Worm (Caenorhabditis elegans) whole organism, mixed stage, embryonic: ENCODE data around the gene F57C12.2.

Source experiments
- M03D4.4 ChIP-seq: sonication (generic microtip); optimal IDR thresholded peaks from 2 replicates; lab custom pipeline; 2017; ENCODE audit warnings: mild to moderate bottlenecking, missing genetic modification characterization, missing compliant biosample characterization
- bed-3 ChIP-seq: fragments of 200-800 bp; sonication (Bioruptor generic); optimal IDR thresholded peaks from 3 replicates; lab custom pipeline; 2018; ENCODE audit warnings: mild to moderate bottlenecking, missing genetic modification characterization, moderate library complexity, missing compliant biosample characterization
- blmp-1 ChIP-seq: fragments of 150-350 bp; optimal IDR thresholded peaks from 2 replicates; lab custom pipeline; 2014; ENCODE audit warnings: missing biosample characterization, missing genetic modification characterization
- ceh-39 ChIP-seq: fragments of 150-350 bp; optimal IDR thresholded peaks from 2 replicates; lab custom pipeline; 2014; ENCODE audit warnings: missing biosample characterization, missing genetic modification characterization
- ceh-83 ChIP-seq: fragments of 200-800 bp; sonication (Bioruptor generic); optimal IDR thresholded peaks from 2 replicates; lab custom pipeline; 2018; ENCODE audit warnings: mild to moderate bottlenecking, missing genetic modification characterization, missing compliant biosample characterization
- ces-1 ChIP-seq: fragments of 150-350 bp; optimal IDR thresholded peaks from 2 replicates; lab custom pipeline; 2014; ENCODE audit warnings: missing biosample characterization, missing genetic modification reagents, missing genetic modification characterization
- elt-1 ChIP-seq: sonication (generic microtip); optimal IDR thresholded peaks from 2 replicates; lab custom pipeline; 2017; ENCODE audit warnings: missing genetic modification characterization, mild to moderate bottlenecking, missing compliant biosample characterization, antibody characterized with exemption, moderate library complexity, borderline replicate concordance; ENCODE audit not compliant: insufficient read depth
- elt-3 ChIP-seq: fragments of 150-350 bp; optimal IDR thresholded peaks from 2 replicates; lab custom pipeline; 2014; ENCODE audit warnings: missing biosample characterization, missing genetic modification characterization
- flh-1 ChIP-seq: fragments of 200-800 bp; sonication (Bioruptor generic); optimal IDR thresholded peaks from 2 replicates; lab custom pipeline; 2018; ENCODE audit warnings: mild to moderate bottlenecking, missing genetic modification characterization, moderate library complexity, missing compliant biosample characterization
- ham-2 ChIP-seq: fragments of 200-800 bp; sonication (Bioruptor generic); optimal IDR thresholded peaks from 2 replicates; lab custom pipeline; 2018; ENCODE audit warnings: mild to moderate bottlenecking, missing genetic modification characterization, missing compliant biosample characterization
- hlh-1 ChIP-seq: fragments of 150-350 bp; optimal IDR thresholded peaks from 2 replicates; lab custom pipeline; 2014; ENCODE audit warnings: missing biosample characterization, missing genetic modification reagents, missing genetic modification characterization
- lin-13 ChIP-seq: fragments of 150-350 bp; optimal IDR thresholded peaks from 2 replicates; lab custom pipeline; 2014; ENCODE audit warnings: missing biosample characterization, missing genetic modification characterization
- lin-32 ChIP-seq: fragments of 200-800 bp; sonication (Bioruptor generic); optimal IDR thresholded peaks from 2 replicates; lab custom pipeline; 2018; ENCODE audit warnings: mild to moderate bottlenecking, missing genetic modification characterization, missing compliant biosample characterization
- lsy-2 ChIP-seq: fragments of 150-350 bp; optimal IDR thresholded peaks from 2 replicates; lab custom pipeline; 2014; ENCODE audit warnings: missing biosample characterization, missing genetic modification characterization
- mab-5 ChIP-seq: fragments of 150-350 bp; optimal IDR thresholded peaks from 2 replicates; lab custom pipeline; 2014; ENCODE audit warnings: missing biosample characterization, missing genetic modification characterization
- mep-1 ChIP-seq: fragments of 150-350 bp; optimal IDR thresholded peaks from 2 replicates; lab custom pipeline; 2017; ENCODE audit warnings: missing biosample characterization, missing genetic modification reagents, missing genetic modification characterization, inconsistent platforms
- nhr-12 ChIP-seq: fragments of 150-350 bp; optimal IDR thresholded peaks from 2 replicates; lab custom pipeline; 2014; ENCODE audit warnings: missing biosample characterization, missing genetic modification characterization
- nhr-2 ChIP-seq: fragments of 150-350 bp; optimal IDR thresholded peaks from 2 replicates; lab custom pipeline; 2014; ENCODE audit warnings: missing biosample characterization, missing genetic modification characterization
- nhr-237 ChIP-seq: fragments of 150-350 bp; optimal IDR thresholded peaks from 2 replicates; lab custom pipeline; 2014; ENCODE audit warnings: missing biosample characterization, missing genetic modification characterization
- nhr-28 ChIP-seq: fragments of 150-350 bp; optimal IDR thresholded peaks from 2 replicates; lab custom pipeline; 2014; ENCODE audit warnings: missing biosample characterization, missing genetic modification characterization
- nhr-76 ChIP-seq: sonication (generic microtip); optimal IDR thresholded peaks from 2 replicates; lab custom pipeline; 2017; ENCODE audit warnings: missing biosample characterization, missing genetic modification characterization
- pha-4 ChIP-seq: fragments of 150-350 bp; optimal IDR thresholded peaks from 2 replicates; lab custom pipeline; 2018; ENCODE audit warnings: missing biosample characterization, missing genetic modification reagents, missing genetic modification characterization
- sem-2 ChIP-seq: fragments of 200-800 bp; sonication (Bioruptor generic); optimal IDR thresholded peaks from 2 replicates; lab custom pipeline; 2018; ENCODE audit warnings: mild to moderate bottlenecking, missing genetic modification characterization, missing compliant biosample characterization
- snpc-4 ChIP-seq: fragments of 150-350 bp; optimal IDR thresholded peaks from 2 replicates; lab custom pipeline; 2014; ENCODE audit warnings: missing biosample characterization, missing genetic modification characterization
- sptf-1 ChIP-seq: sonication (generic microtip); optimal IDR thresholded peaks from 2 replicates; lab custom pipeline; 2017; ENCODE audit warnings: mild to moderate bottlenecking, missing genetic modification characterization, moderate library complexity, missing compliant biosample characterization
- tbx-8 ChIP-seq: fragments of 200-800 bp; sonication (Bioruptor generic); optimal IDR thresholded peaks from 2 replicates; lab custom pipeline; 2018; ENCODE audit warnings: mild to moderate bottlenecking, missing genetic modification characterization, moderate library complexity, missing compliant biosample characterization
- unc-120 ChIP-seq: sonication (generic microtip); optimal IDR thresholded peaks from 2 replicates; lab custom pipeline; 2017; ENCODE audit warnings: missing genetic modification characterization, missing compliant biosample characterization; ENCODE audit not compliant: poor library complexity, severe bottlenecking
- unc-39 ChIP-seq: fragments of 150-350 bp; optimal IDR thresholded peaks from 2 replicates; lab custom pipeline; 2014; ENCODE audit warnings: missing biosample characterization, missing genetic modification characterization
- unc-62 ChIP-seq: fragments of 150-350 bp; optimal IDR thresholded peaks from 2 replicates; lab custom pipeline; 2014; ENCODE audit warnings: missing biosample characterization, missing genetic modification reagents, missing genetic modification characterization
- zip-8 ChIP-seq: fragments of 150-350 bp; optimal IDR thresholded peaks from 2 replicates; lab custom pipeline; 2014; ENCODE audit warnings: missing biosample characterization, missing genetic modification characterization
- ztf-11 ChIP-seq: fragments of 150-350 bp; optimal IDR thresholded peaks from 2 replicates; lab custom pipeline; 2014; ENCODE audit warnings: missing biosample characterization, missing genetic modification characterization

The F57C12.2 gene

ce11 chrX:555043-555791 lies 4.0 kb upstream of the F57C12.2 start:
- no peak for TF ChIP-seq hlh-1 (tag; lab: Kevin White, UChicago)
- TF ChIP-seq elt-1: no peak
- no peak for TF ChIP-seq bed-3 (GFP tag; lab: Kevin White, UChicago)
- no peak for TF ChIP-seq ztf-11 (tag; lab: Kevin White, UChicago)
- TF ChIP-seq mab-5 (tag; lab: Kevin White, UChicago): no peak
- no peak for TF ChIP-seq nhr-2 (tag; lab: Kevin White, UChicago)
- TF ChIP-seq lsy-2 (tag; lab: Kevin White, UChicago): no peak
- no peak for TF ChIP-seq snpc-4 (tag; lab: Kevin White, UChicago)
- TF ChIP-seq pha-4 (tag; lab: Kevin White, UChicago): no peak
- TF ChIP-seq mep-1 (tag; lab: Kevin White, UChicago): no peak
- no peak for TF ChIP-seq unc-120
- TF ChIP-seq tbx-8 (GFP tag; lab: Kevin White, UChicago): no peak
- TF ChIP-seq nhr-28 (tag; lab: Kevin White, UChicago): no peak
- TF ChIP-seq ces-1: no peak

ce11 chrX:553875-554274 lies 2.7 kb upstream of the F57C12.2 start, which contains the start of gene F57C12.6:
Gene F57C12.6 (minus strand): TSS chrX:553975.
- TF ChIP-seq ces-1 (no peak), tbx-8 (GFP tag; lab: Kevin White, UChicago) (no peak), lsy-2 (tag; lab: Kevin White, UChicago) (no peak), elt-3 (tag; lab: Kevin White, UChicago) (no peak), blmp-1 (tag; lab: Kevin White, UChicago) (no peak), sem-2 (GFP tag; lab: Kevin White, UChicago) (no peak), zip-8 (no peak)

- TF ChIP-seq nhr-12 (tag; lab: Kevin White, UChicago) (no peak), M03D4.4 (no peak), lsy-2 (tag; lab: Kevin White, UChicago) (no peak), unc-62 (GFP tag; lab: Kevin White, UChicago) (no peak), sem-2 (GFP tag; lab: Kevin White, UChicago) (no peak), ceh-39 (tag; lab: Kevin White, UChicago) (no peak), nhr-2 (tag; lab: Kevin White, UChicago) (no peak), blmp-1 (tag; lab: Kevin White, UChicago) (no peak), elt-3 (tag; lab: Kevin White, UChicago) (no peak), sptf-1 (no peak), lin-13 (tag; lab: Kevin White, UChicago) (no peak), bed-3 (GFP tag; lab: Kevin White, UChicago) (no peak), zip-8 (no peak), pha-4 (tag; lab: Kevin White, UChicago) (no peak), nhr-28 (tag; lab: Kevin White, UChicago) (no peak), ham-2 (no peak)
Measured at ce11 chrX:553420-553819, 2.2 kb upstream of the F57C12.2 start.

- TF ChIP-seq snpc-4 (tag; lab: Kevin White, UChicago): no peak
- no peak for TF ChIP-seq unc-39 (tag; lab: Kevin White, UChicago)
- TF ChIP-seq elt-3 (tag; lab: Kevin White, UChicago): no peak
- no peak for TF ChIP-seq ham-2
- TF ChIP-seq nhr-12 (tag; lab: Kevin White, UChicago): no peak
- no peak for TF ChIP-seq ztf-11 (tag; lab: Kevin White, UChicago)
- TF ChIP-seq sem-2 (GFP tag; lab: Kevin White, UChicago): no peak
- TF ChIP-seq nhr-237 (tag; lab: Kevin White, UChicago): no peak
- no peak for TF ChIP-seq unc-120
- TF ChIP-seq mab-5 (tag; lab: Kevin White, UChicago): no peak
- TF ChIP-seq ceh-83: no peak
- TF ChIP-seq tbx-8 (GFP tag; lab: Kevin White, UChicago): no peak
- no peak for TF ChIP-seq flh-1 (GFP tag; lab: Kevin White, UChicago)
- TF ChIP-seq ceh-39 (tag; lab: Kevin White, UChicago): no peak
- no peak for TF ChIP-seq lin-32 (GFP tag; lab: Kevin White, UChicago)
- no peak for TF ChIP-seq blmp-1 (tag; lab: Kevin White, UChicago)
- TF ChIP-seq zip-8: no peak
- TF ChIP-seq nhr-76 (tag; lab: Kevin White, UChicago): no peak
Measured at ce11 chrX:542807-543206, 8.4 kb downstream of the F57C12.2 start, which contains the start of gene F28C10.1. Gene F28C10.1 (plus strand): TSS chrX:543107.
